Fruit fly (Drosophila melanogaster): Measurements from ENCODE around the gene disco-r.

dm6 chrX:16088279-16088678 is 60.5 kb downstream of the disco-r start:
- TF ChIP-seq CG10209 (GFP tag; optimal IDR thresholded peaks at IDR 0.05) (no peak), tll (GFP tag; optimal IDR thresholded peaks at IDR 0.05) (no peak), CG18262 (tag; optimal IDR thresholded peaks at IDR 0.05) (no peak), Xbp1 (GFP tag; optimal IDR thresholded peaks at IDR 0.05) (no peak), CG18011 (GFP tag; optimal IDR thresholded peaks at IDR 0.05) (no peak), pan (optimal IDR thresholded peaks at IDR 0.05) (no peak), pan (GFP tag; optimal IDR thresholded peaks at IDR 0.05 in 1 of 2, IDR thresholded peaks at IDR 0.05 in 1 of 2) (no peak), CG1647 (GFP tag; optimal IDR thresholded peaks at IDR 0.05) (no peak), btn (GFP tag; optimal IDR thresholded peaks at IDR 0.05) (no peak), dmrt11E (tag; optimal IDR thresholded peaks at IDR 0.05) (no peak), scrt (GFP tag; optimal IDR thresholded peaks at IDR 0.05) (no peak), CG12219 (GFP tag; optimal IDR thresholded peaks at IDR 0.05) (no peak), HLHmδ (GFP tag; optimal IDR thresholded peaks at IDR 0.05) (no peak), Tbp (GFP tag; optimal IDR thresholded peaks at IDR 0.05) (no peak), Antp (GFP tag; optimal IDR thresholded peaks at IDR 0.05) (no peak)

Data from whole organism, embryonic.